Worm (Caenorhabditis elegans): ENCODE data around the gene B0554.1.

DNA sequence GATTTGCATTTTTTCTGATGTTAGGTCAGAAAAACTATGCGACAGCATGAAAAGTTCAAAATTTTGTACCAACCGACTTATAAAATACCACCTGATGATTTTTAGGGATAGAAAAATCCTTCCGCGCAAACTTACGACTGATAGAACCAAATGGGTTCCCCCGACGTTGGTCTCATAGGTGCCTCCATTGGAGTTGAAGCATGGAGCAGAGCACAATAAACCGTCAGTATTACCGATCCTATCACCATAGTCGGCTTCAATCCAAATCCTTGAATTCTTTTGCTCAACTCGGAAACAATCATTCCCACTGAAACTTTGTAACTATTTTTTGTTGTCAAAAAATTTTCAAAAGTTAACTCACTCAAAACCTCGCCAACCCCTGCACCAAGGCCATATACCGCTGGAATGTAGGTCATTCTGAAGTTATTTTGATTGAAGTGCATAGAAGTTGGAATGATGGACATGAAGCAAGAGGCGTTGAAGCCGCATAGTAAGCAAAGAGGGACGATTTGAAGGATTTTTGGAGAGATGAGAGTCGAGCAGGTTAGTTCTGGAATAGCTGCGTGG, 1.1 kb downstream of the B0554.1 start:
- no peak for TF ChIP-seq nhr-11 (tag; optimal IDR thresholded peaks at IDR 0.05)
- no peak for TF ChIP-seq Y48G9A.11 (GFP tag; IDR thresholded peaks at IDR 0.05)
- TF ChIP-seq ztf-11 (tag; optimal IDR thresholded peaks at IDR 0.05), result no peak
- no peak for TF ChIP-seq lim-7 (GFP tag; IDR thresholded peaks at IDR 0.05)

All from whole organism, L4 larva.